Worm (Caenorhabditis elegans): ENCODE data around the gene set-6.

The set-6 gene

ce11 chrX:11996606-11997005, 22.1 kb upstream of the set-6 start:
- no peak for TF ChIP-seq unc-39 (tag; optimal IDR thresholded peaks at IDR 0.05)
- TF ChIP-seq nhr-237 (tag; optimal IDR thresholded peaks at IDR 0.05) = no peak
- no peak for TF ChIP-seq mab-5 (tag; optimal IDR thresholded peaks at IDR 0.05)
- no peak for TF ChIP-seq zip-8 (tag; optimal IDR thresholded peaks at IDR 0.05)
- TF ChIP-seq M03D4.4 (tag; optimal IDR thresholded peaks at IDR 0.05) = no peak
- TF ChIP-seq mep-1 (tag; optimal IDR thresholded peaks at IDR 0.05) = no peak
- TF ChIP-seq ceh-83 (GFP tag; optimal IDR thresholded peaks at IDR 0.05) = no peak
- TF ChIP-seq elt-3 (tag; optimal IDR thresholded peaks at IDR 0.05) = no peak
- no peak for TF ChIP-seq blmp-1 (tag; optimal IDR thresholded peaks at IDR 0.05)
- TF ChIP-seq sem-2 (GFP tag; optimal IDR thresholded peaks at IDR 0.05) = no peak
- TF ChIP-seq ztf-11 (tag; optimal IDR thresholded peaks at IDR 0.05) = no peak
- no peak for TF ChIP-seq unc-120 (tag; optimal IDR thresholded peaks at IDR 0.05; ENCODE audit: poor library complexity, severe bottlenecking)
- no peak for TF ChIP-seq mls-2 (tag; optimal IDR thresholded peaks at IDR 0.05)
- TF ChIP-seq flh-1 (GFP tag; optimal IDR thresholded peaks at IDR 0.05) = no peak
- no peak for TF ChIP-seq nhr-2 (tag; optimal IDR thresholded peaks at IDR 0.05)
- TF ChIP-seq hlh-1 (tag; optimal IDR thresholded peaks at IDR 0.05) = no peak
- TF ChIP-seq nhr-28 (tag; optimal IDR thresholded peaks at IDR 0.05) = no peak

ce11 chrX:11994484-11994883, 20.0 kb upstream of the set-6 start, which contains the start of gene C49F5.7:
Gene C49F5.7, plus strand, starts transcription at chrX:11994784.
- no peak for TF ChIP-seq mab-5 (tag; optimal IDR thresholded peaks at IDR 0.05)
- no peak for TF ChIP-seq nhr-2 (tag; optimal IDR thresholded peaks at IDR 0.05)
- no peak for TF ChIP-seq zip-8 (tag; optimal IDR thresholded peaks at IDR 0.05)
- TF ChIP-seq elt-3 (tag; optimal IDR thresholded peaks at IDR 0.05) = no peak
- no peak for TF ChIP-seq ceh-43 (GFP tag; optimal IDR thresholded peaks at IDR 0.05)
- no peak for TF ChIP-seq ceh-39 (tag; optimal IDR thresholded peaks at IDR 0.05)
- no peak for TF ChIP-seq flh-1 (GFP tag; optimal IDR thresholded peaks at IDR 0.05)
- no peak for TF ChIP-seq ces-1 (GFP tag; optimal IDR thresholded peaks at IDR 0.05)
- no peak for TF ChIP-seq tbx-8 (GFP tag; optimal IDR thresholded peaks at IDR 0.05)
- TF ChIP-seq lin-13 (tag; optimal IDR thresholded peaks at IDR 0.05) = no peak
- TF ChIP-seq blmp-1 (tag; optimal IDR thresholded peaks at IDR 0.05) = no peak
- TF ChIP-seq M03D4.4 (tag; optimal IDR thresholded peaks at IDR 0.05) = no peak
- TF ChIP-seq snpc-4 (tag; optimal IDR thresholded peaks at IDR 0.05) = no peak
- TF ChIP-seq unc-39 (tag; optimal IDR thresholded peaks at IDR 0.05) = no peak
- no peak for TF ChIP-seq ceh-83 (GFP tag; optimal IDR thresholded peaks at IDR 0.05)
- no peak for TF ChIP-seq sptf-1 (tag; optimal IDR thresholded peaks at IDR 0.05)
- no peak for TF ChIP-seq nhr-12 (tag; optimal IDR thresholded peaks at IDR 0.05)
- no peak for TF ChIP-seq unc-120 (tag; optimal IDR thresholded peaks at IDR 0.05; ENCODE audit: poor library complexity, severe bottlenecking)
- no peak for TF ChIP-seq mls-2 (tag; optimal IDR thresholded peaks at IDR 0.05)
- TF ChIP-seq sem-2 (GFP tag; optimal IDR thresholded peaks at IDR 0.05) = no peak

- no peak for TF ChIP-seq snpc-4 (tag; optimal IDR thresholded peaks at IDR 0.05)
- no peak for TF ChIP-seq ces-1 (GFP tag; optimal IDR thresholded peaks at IDR 0.05)
- TF ChIP-seq mls-2 (tag; optimal IDR thresholded peaks at IDR 0.05) = no peak
- TF ChIP-seq unc-62 (GFP tag; optimal IDR thresholded peaks at IDR 0.05) = no peak
- no peak for TF ChIP-seq drap-1 (GFP tag; optimal IDR thresholded peaks at IDR 0.05)
- TF ChIP-seq nhr-76 (tag; optimal IDR thresholded peaks at IDR 0.05) = no peak
- TF ChIP-seq ztf-11 (tag; optimal IDR thresholded peaks at IDR 0.05) = no peak
- TF ChIP-seq pha-4 (tag; optimal IDR thresholded peaks at IDR 0.05) = no peak
- TF ChIP-seq unc-39 (tag; optimal IDR thresholded peaks at IDR 0.05) = no peak
- no peak for TF ChIP-seq M03D4.4 (tag; optimal IDR thresholded peaks at IDR 0.05)
- no peak for TF ChIP-seq zip-8 (tag; optimal IDR thresholded peaks at IDR 0.05)
- no peak for TF ChIP-seq sem-2 (GFP tag; optimal IDR thresholded peaks at IDR 0.05)
- TF ChIP-seq nhr-28 (tag; optimal IDR thresholded peaks at IDR 0.05) = no peak
- TF ChIP-seq flh-1 (GFP tag; optimal IDR thresholded peaks at IDR 0.05) = no peak
- TF ChIP-seq tbx-8 (GFP tag; optimal IDR thresholded peaks at IDR 0.05) = no peak
- no peak for TF ChIP-seq lin-32 (GFP tag; optimal IDR thresholded peaks at IDR 0.05)
- TF ChIP-seq ceh-43 (GFP tag; optimal IDR thresholded peaks at IDR 0.05) = no peak
- TF ChIP-seq lin-13 (tag; optimal IDR thresholded peaks at IDR 0.05) = no peak
- no peak for TF ChIP-seq cnd-1 (tag; optimal IDR thresholded peaks at IDR 0.05)
These were observed 18.8 kb upstream of the set-6 start for ce11 chrX:11993327-11993726.

- TF ChIP-seq mep-1 (tag; optimal IDR thresholded peaks at IDR 0.05) = no peak
These were observed 18.3 kb upstream of the set-6 start for ce11 chrX:11992778-11993177.

ce11 chrX:11992246-11992645, 17.8 kb upstream of the set-6 start:
- TF ChIP-seq unc-120 (tag; optimal IDR thresholded peaks at IDR 0.05; ENCODE audit: poor library complexity, severe bottlenecking) = no peak
- TF ChIP-seq sem-2 (GFP tag; optimal IDR thresholded peaks at IDR 0.05) = no peak
- no peak for TF ChIP-seq mab-5 (tag; optimal IDR thresholded peaks at IDR 0.05)
- no peak for TF ChIP-seq ceh-83 (GFP tag; optimal IDR thresholded peaks at IDR 0.05)
- no peak for TF ChIP-seq elt-3 (tag; optimal IDR thresholded peaks at IDR 0.05)
- TF ChIP-seq sptf-1 (tag; optimal IDR thresholded peaks at IDR 0.05) = no peak
- TF ChIP-seq mls-2 (tag; optimal IDR thresholded peaks at IDR 0.05) = no peak
- no peak for TF ChIP-seq lsy-2 (tag; optimal IDR thresholded peaks at IDR 0.05)
- TF ChIP-seq ces-1 (GFP tag; optimal IDR thresholded peaks at IDR 0.05) = no peak
- TF ChIP-seq nhr-2 (tag; optimal IDR thresholded peaks at IDR 0.05) = no peak
- no peak for TF ChIP-seq lin-32 (GFP tag; optimal IDR thresholded peaks at IDR 0.05)
- no peak for TF ChIP-seq ztf-11 (tag; optimal IDR thresholded peaks at IDR 0.05)
- TF ChIP-seq cnd-1 (tag; optimal IDR thresholded peaks at IDR 0.05) = no peak
- TF ChIP-seq nhr-76 (tag; optimal IDR thresholded peaks at IDR 0.05) = no peak

Measured in whole organism, mixed stage, embryonic.